Worm (Caenorhabditis elegans): Measurements from ENCODE around the gene ssup-72.

ce11 chrII:6729331-6729730 lies 47.1 kb upstream of the ssup-72 start, which contains the start of gene T14B4.8:
- TF ChIP-seq ztf-29 (GFP tag; IDR thresholded peaks at IDR 0.05) (no peak), flt-1 (GFP tag; IDR thresholded peaks at IDR 0.05) (no peak), tab-1 (GFP tag; IDR thresholded peaks at IDR 0.05) (no peak), cog-1 (tag; optimal IDR thresholded peaks at IDR 0.05) (no peak), klf-2 (GFP tag; conservative IDR thresholded peaks at IDR 0.05) (no peak)
